Worm (Caenorhabditis elegans): ENCODE results near the gene F35H8.12.

ce11 chrII:9507181-9507580, 44.5 kb upstream of the F35H8.12 start, which contains the start of gene gcy-3:
- TF ChIP-seq hmg-4 (GFP tag; optimal IDR thresholded peaks at IDR 0.05) (no peak), tra-4 (tag; optimal IDR thresholded peaks at IDR 0.05) (no peak), pes-1 (GFP tag; IDR thresholded peaks at IDR 0.05) (no peak), tbx-11 (GFP tag; IDR thresholded peaks at IDR 0.05) (no peak), ama-1 (optimal IDR thresholded peaks at IDR 0.05) (no peak), aly-1 (tag; optimal IDR thresholded peaks at IDR 0.05) (no peak), ceh-36 (tag; optimal IDR thresholded peaks at IDR 0.05) (no peak), ets-7 (tag; optimal IDR thresholded peaks at IDR 0.05) (no peak), hmbx-1 (tag; optimal IDR thresholded peaks at IDR 0.05) (no peak)
